Fruit fly (Drosophila melanogaster): ENCODE results near the gene HP1c.

The HP1c gene

dm6 chr3R:22745432-22745831 is at the start of gene HP1c, which contains the start of gene vret:
Gene HP1c, plus strand, starts transcription at chr3R:22745620.
Gene vret, minus strand, starts transcription at chr3R:22745581.
- peak in 1 of 2 experiments; percentile 13 for TF ChIP-seq CTCF (optimal IDR thresholded peaks at IDR 0.05)
- no peak for TF ChIP-seq CG8478 (optimal IDR thresholded peaks at IDR 0.05)

DNA sequence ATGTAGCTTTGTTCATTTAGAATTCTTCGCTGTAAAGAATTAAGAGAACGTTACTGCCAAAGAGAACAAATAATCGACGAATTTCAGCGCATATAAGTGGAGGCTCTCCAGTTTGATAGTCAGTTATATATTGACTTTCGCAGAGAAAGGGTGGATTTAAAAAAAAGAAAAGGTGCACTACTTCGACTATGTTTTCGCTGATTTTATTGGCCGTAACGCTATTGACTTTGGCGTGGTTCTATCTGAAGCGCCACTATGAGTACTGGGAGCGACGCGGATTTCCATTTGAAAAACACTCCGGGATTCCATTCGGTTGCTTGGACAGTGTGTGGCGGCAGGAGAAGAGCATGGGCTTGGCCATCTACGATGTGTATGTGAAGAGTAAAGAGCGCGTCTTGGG is 47.2 kb upstream of the HP1c start, which contains the start of gene Cyp6d4:
Cyp6d4 (plus strand) TSS at position 112 of the 400 bp plus-strand sequence.
- TF ChIP-seq CTCF (optimal IDR thresholded peaks at IDR 0.05), result no peak
- TF ChIP-seq CG8478 (optimal IDR thresholded peaks at IDR 0.05), result no peak

DNA sequence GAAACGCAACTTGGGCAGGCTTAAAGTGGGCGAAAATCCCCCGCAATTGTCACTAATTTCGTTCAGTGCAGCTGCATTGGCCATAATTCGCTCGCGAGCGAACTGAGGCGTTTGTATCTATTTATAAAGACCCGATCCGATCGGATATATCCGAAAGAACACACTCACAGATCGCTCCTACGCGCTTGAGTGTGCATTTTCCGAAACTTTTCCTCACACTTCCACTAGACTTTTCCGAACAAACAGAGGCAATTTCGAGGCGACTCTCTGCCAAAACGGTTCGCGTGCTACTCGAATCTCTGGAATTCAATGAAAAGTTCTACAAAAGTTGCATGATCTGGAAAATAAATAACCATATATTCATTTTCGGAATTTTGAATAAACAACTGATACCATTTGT is 43.6 kb upstream of the HP1c start, which contains the start of the genes CG6972 and CCAP:
CG6972 (plus strand) TSS at position 215 of the 400 bp plus-strand sequence.
CCAP (minus strand) TSS at position 292 of the 400 bp plus-strand sequence.
- TF ChIP-seq CG8478 (optimal IDR thresholded peaks at IDR 0.05), result no peak
- TF ChIP-seq CTCF (optimal IDR thresholded peaks at IDR 0.05), result no peak

- TF ChIP-seq CTCF (optimal IDR thresholded peaks at IDR 0.05) (no peak), CG8478 (optimal IDR thresholded peaks at IDR 0.05) (no peak)
Observed at dm6 chr3R:22707178-22707577, 38.2 kb upstream of the HP1c start, which contains the start of gene CG13842. Gene CG13842, minus strand, starts transcription at chr3R:22707278.

DNA sequence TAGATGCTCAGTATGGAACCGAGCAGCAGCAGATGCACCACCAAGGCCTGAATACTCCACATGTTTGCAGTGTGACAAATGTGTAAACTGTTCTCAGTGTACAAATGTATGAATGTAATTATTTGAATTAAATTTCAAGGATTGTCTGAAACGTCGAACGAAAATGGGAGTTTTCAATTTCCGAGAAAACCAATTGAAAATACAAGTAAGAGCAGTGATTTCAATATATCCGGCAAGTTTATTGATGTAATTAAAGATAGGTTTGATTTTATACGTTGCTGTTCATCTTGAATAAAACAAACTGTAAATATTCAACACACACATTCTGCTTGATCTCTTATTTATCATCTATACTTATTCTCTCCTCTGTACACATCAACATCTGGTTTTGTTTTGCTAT is 34.8 kb upstream of the HP1c start, which contains the start of gene CG4907:
CG4907 (minus strand) TSS at position 101 of the 400 bp plus-strand sequence.
- TF ChIP-seq CTCF (optimal IDR thresholded peaks at IDR 0.05) (no peak), CG8478 (optimal IDR thresholded peaks at IDR 0.05) (no peak)

- no peak for TF ChIP-seq CTCF (optimal IDR thresholded peaks at IDR 0.05)
- no peak for TF ChIP-seq CG8478 (optimal IDR thresholded peaks at IDR 0.05)
Observed at dm6 chr3R:22717863-22718262, 27.6 kb upstream of the HP1c start.

dm6 chr3R:22718401-22718800 is 27.0 kb upstream of the HP1c start:
- no peak for TF ChIP-seq CG8478 (optimal IDR thresholded peaks at IDR 0.05)
- no peak for TF ChIP-seq CTCF (optimal IDR thresholded peaks at IDR 0.05)

dm6 chr3R:22718937-22719606 is 26.3 kb upstream of the HP1c start:
- TF ChIP-seq CTCF (optimal IDR thresholded peaks at IDR 0.05), result no peak
- TF ChIP-seq CG8478 (optimal IDR thresholded peaks at IDR 0.05), result no peak

dm6 chr3R:22719607-22719949 is 25.8 kb upstream of the HP1c start:
- no peak for TF ChIP-seq CG8478 (optimal IDR thresholded peaks at IDR 0.05)
- no peak for TF ChIP-seq CTCF (optimal IDR thresholded peaks at IDR 0.05)

dm6 chr3R:22720808-22721306 is 24.6 kb upstream of the HP1c start, which contains the start of gene wge:
Gene wge, minus strand, starts transcription at chr3R:22721150.
- TF ChIP-seq CTCF (optimal IDR thresholded peaks at IDR 0.05) (peak in 1 of 2 experiments; percentile 21), CG8478 (optimal IDR thresholded peaks at IDR 0.05) (no peak)

DNA sequence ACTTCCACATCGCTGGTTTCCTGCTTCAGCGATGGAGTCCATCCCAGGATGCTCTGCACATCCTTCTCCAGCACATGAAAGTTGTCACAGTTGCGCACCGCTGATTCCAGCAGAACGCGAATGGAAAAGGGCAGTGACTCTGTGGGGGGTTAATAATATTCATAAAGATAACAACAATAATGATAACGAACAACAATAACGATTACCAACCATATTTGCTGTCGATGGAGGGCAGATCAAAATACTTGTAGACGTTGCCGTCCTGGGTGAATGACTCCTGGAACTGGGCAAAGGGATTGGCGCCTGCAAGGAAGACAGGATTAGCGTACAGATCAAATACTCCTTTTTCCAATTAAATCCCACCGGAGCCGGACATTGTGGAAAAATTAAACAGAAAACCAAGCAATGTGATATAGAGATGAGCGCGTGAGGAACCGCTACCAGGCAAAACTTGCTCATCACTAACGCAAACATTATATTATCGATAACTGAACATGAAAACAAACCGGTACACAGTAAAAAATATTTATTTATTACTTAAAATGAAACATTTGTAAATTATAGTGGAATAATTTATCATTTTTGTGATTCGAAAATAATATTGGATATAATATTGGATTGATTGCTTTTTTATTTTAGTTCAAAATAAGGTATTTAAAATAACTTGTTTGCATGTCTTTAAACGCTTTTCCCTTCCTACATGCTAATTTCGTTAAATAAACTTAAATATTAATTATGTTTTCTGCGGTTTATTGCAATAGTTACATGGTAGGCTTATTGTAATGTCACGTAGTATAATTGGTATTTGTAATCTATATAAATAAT is 21.1 kb upstream of the HP1c start, which contains the start of gene Irp-1A:
Irp-1A (minus strand) TSS at position 439 of the 825 bp plus-strand sequence.
- no peak for TF ChIP-seq CG8478 (optimal IDR thresholded peaks at IDR 0.05)
- TF ChIP-seq CTCF (optimal IDR thresholded peaks at IDR 0.05), result no peak

dm6 chr3R:22726031-22726770 is 19.2 kb upstream of the HP1c start, which contains the start of gene RNF220:
Gene RNF220, minus strand, starts transcription at chr3R:22726414.
- TF ChIP-seq CG8478 (optimal IDR thresholded peaks at IDR 0.05), result no peak
- peak; percentile 2 to 34 for TF ChIP-seq CTCF (optimal IDR thresholded peaks at IDR 0.05)

DNA sequence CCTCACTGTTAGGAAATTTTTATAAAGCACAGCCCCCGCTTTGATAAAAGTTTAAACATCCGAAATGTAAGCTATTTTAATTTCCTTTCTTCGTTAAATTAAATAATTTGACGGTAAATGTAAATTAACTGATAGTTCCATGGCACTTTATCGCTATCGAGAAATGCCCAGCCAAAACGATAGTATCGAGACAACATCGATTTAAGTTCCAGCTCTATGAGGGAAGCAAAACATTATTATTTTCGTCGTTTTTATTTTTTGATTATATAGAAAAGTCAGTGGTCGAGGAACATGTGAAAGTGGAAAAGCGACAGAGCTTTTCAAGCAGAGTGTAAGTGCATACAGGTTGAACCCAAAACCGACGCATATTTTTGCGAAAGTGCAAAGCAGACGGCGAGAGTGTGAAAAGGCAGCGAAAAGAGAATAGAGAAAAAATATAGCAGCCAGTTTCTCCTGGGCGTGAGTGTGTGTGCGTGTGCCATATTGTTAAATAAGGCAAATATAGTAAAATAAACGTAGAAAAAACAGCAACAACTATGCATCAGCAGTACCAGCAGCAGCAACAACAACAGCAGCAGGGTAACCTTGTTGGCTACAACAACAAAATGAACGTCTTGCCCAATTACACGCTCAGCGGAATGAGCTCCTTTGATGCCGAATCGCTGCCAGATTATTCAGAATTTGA is 18.5 kb upstream of the HP1c start, which contains the start of gene CG45049:
CG45049 (plus strand) TSS at position 197 of the 685 bp plus-strand sequence.
- TF ChIP-seq CTCF (optimal IDR thresholded peaks at IDR 0.05), result no peak
- no peak for TF ChIP-seq CG8478 (optimal IDR thresholded peaks at IDR 0.05)

dm6 chr3R:22727456-22727833 is 18.0 kb upstream of the HP1c start:
- TF ChIP-seq CG8478 (optimal IDR thresholded peaks at IDR 0.05) (no peak), CTCF (optimal IDR thresholded peaks at IDR 0.05) (no peak)

Data from S2 (cell line).